Fruit fly (Drosophila melanogaster) Kc167 (cell line): ENCODE data around the gene Or7a.

Source experiments
- Sin3A ChIP-seq: fragments of >200 bp; optimal IDR thresholded peaks from 2 replicates; lab custom pipeline; 2018; ENCODE audit warnings: missing external identifiers
- h ChIP-seq: fragments of >200 bp; optimal IDR thresholded peaks from 3 replicates; lab custom pipeline; 2018; ENCODE audit warnings: missing external identifiers
- insv ChIP-seq: fragments of >200 bp; optimal IDR thresholded peaks from 3 replicates; lab custom pipeline; 2018; ENCODE audit warnings: missing external identifiers
- psq ChIP-seq: fragments of >200 bp; optimal IDR thresholded peaks from 2 replicates; lab custom pipeline; 2017; ENCODE audit warnings: missing external identifiers
- ttk ChIP-seq: sonication (Bioruptor generic); optimal IDR thresholded peaks from 2 replicates; lab custom pipeline; 2017; ENCODE audit warnings: missing external identifiers

dm6 chrX:8129204-8129997, 36.1 kb downstream of the Or7a start, which contains the start of gene CG2116:
- TF ChIP-seq Sin3A (lab: Kevin White, UChicago), result no peak
- no peak for TF ChIP-seq h (lab: Kevin White, UChicago)
- TF ChIP-seq insv (lab: Kevin White, UChicago), result no peak
- TF ChIP-seq psq (lab: Kevin White, UChicago), result no peak
- no peak for TF ChIP-seq ttk
